Worm (Caenorhabditis elegans) whole organism, midembryonic: ENCODE data around the gene pqn-87.

Experiments used
- T22C8.4 ChIP-seq: fragments of 200-800 bp; sonication (Bioruptor generic); IDR thresholded peaks from 2 replicates; pipeline ENCODE4 v1.3.6; 2022; ENCODE audit warnings: missing genetic modification characterization, missing compliant biosample characterization
- cog-1 ChIP-seq: sonication (generic microtip); optimal IDR thresholded peaks from 2 replicates; lab custom pipeline; 2016; ENCODE audit warnings: missing genetic modification characterization, missing compliant biosample characterization
- flt-1 ChIP-seq: fragments of 200-800 bp; sonication (Bioruptor generic); IDR thresholded peaks from 2 replicates; pipeline ENCODE4 v1.3.6; 2022; ENCODE audit warnings: missing genetic modification characterization, missing compliant biosample characterization
- klf-2 ChIP-seq: fragments of 200-800 bp; sonication (Bioruptor generic); conservative IDR thresholded peaks from 2 replicates; pipeline ENCODE4 v1.3.6; 2022; ENCODE audit warnings: missing genetic modification reagents, missing genetic modification characterization, missing compliant biosample characterization
- med-1 ChIP-seq: sonication (generic microtip); optimal IDR thresholded peaks from 2 replicates; lab custom pipeline; 2017; ENCODE audit warnings: missing genetic modification characterization, mild to moderate bottlenecking, missing compliant biosample characterization, antibody characterized with exemption, missing genetic modification reagents; ENCODE audit not compliant: insufficient read depth
- ref-1 ChIP-seq: fragments of 200-800 bp; sonication (Bioruptor generic); conservative IDR thresholded peaks from 2 replicates; pipeline ENCODE4 v1.3.6; 2022; ENCODE audit warnings: missing genetic modification reagents, missing genetic modification characterization, missing compliant biosample characterization
- ztf-23 ChIP-seq: fragments of 200-800 bp; sonication (Bioruptor generic); IDR thresholded peaks from 2 replicates; pipeline ENCODE4 v1.3.6; 2022; ENCODE audit warnings: missing genetic modification reagents, missing genetic modification characterization, missing compliant biosample characterization
- ztf-29 ChIP-seq: fragments of 200-800 bp; sonication (Bioruptor generic); IDR thresholded peaks from 2 replicates; pipeline ENCODE4 v1.3.6; 2022; ENCODE audit warnings: missing genetic modification reagents, missing genetic modification characterization, missing compliant biosample characterization

DNA sequence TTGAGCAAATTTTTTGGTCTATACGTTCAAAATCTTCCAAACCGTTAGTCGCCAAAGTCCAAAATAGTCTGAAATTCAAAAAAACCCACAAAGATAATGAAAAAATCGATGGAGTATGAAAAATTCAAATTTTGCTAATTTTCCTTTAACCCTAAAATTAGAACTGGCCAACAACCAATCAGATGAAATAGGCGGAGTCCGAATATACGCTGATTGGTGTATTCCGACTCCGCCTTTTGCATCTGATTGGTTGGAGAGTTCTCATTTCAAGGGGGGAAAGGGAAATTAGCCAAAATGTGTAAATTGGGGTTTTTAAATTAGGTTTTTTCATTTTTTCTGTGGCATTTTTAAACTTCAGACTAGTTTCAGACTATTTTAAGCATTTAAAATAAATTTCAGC lies 20.3 kb downstream of the pqn-87 start:
- TF ChIP-seq cog-1, result no peak
- no peak for TF ChIP-seq T22C8.4 (GFP tag; lab: Robert Waterston, UW)
- TF ChIP-seq ztf-23 (GFP tag; lab: Robert Waterston, UW), result no peak
- TF ChIP-seq med-1 (GFP tag; lab: Kevin White, UChicago), result no peak
- TF ChIP-seq ztf-29 (GFP tag; lab: Robert Waterston, UW), result no peak
- TF ChIP-seq flt-1, result no peak
- TF ChIP-seq klf-2, result no peak
- TF ChIP-seq ref-1, result no peak
